Fruit fly (Drosophila melanogaster): ENCODE results near the gene CG46394.

CG46394 gene

DNA sequence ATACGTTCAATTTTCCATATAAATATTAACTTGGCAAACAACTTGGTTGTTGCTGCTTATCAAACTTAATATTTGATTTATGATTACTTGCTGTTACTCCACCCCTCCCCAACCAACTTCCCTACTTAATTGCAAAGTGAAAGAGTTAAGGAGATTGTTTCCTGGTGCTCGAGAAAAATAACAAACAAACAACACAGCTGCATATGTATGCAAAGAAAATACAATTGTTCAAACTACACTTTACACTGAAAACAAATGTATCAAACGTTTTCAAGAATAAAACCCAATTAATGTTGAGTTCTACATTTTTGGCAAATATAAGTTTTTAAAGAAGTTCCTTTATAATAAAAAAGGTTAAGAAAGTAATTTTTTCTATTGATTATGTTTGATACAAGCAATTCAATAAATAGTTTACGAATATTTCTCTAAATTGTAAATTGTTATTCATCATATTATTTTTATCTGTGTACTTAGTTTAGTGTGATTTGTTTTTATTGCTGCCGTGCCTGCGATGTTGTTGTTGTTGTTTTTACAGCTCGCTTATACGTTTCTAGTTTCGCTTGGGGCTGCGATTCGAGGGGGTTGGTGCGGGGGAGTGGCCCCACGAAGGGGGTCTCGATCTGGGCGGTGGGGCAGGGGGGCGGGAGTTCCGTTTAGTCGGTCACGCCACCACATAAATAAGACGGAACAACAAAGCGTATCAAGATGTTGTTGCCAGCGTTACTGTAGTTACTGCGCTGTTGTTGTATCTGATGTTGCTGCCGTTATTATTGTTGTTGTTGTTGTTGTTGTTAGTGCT lies 44.3 kb upstream of the CG46394 start:
- TF ChIP-seq ovo (GFP tag; optimal IDR thresholded peaks at IDR 0.05) (no peak), CG11617 (GFP tag; optimal IDR thresholded peaks at IDR 0.05) (peak; percentile 45), cnc (optimal IDR thresholded peaks at IDR 0.05) (no peak), bab1 (GFP tag; optimal IDR thresholded peaks at IDR 0.05) (no peak), pad (GFP tag; optimal IDR thresholded peaks at IDR 0.05) (no peak), cic (GFP tag; optimal IDR thresholded peaks at IDR 0.05) (no peak), kay (GFP tag; ENCODE audit: borderline replicate concordance) (no peak), CG7101 (tag; optimal IDR thresholded peaks at IDR 0.05) (peak; percentile 64), CG33017 (tag; optimal IDR thresholded peaks at IDR 0.05) (peak; percentile 77), toe (GFP tag; optimal IDR thresholded peaks at IDR 0.05) (no peak), tj (GFP tag; optimal IDR thresholded peaks at IDR 0.05) (no peak), Crg-1 (GFP tag; optimal IDR thresholded peaks at IDR 0.05) (no peak), Hr96 (GFP tag; optimal IDR thresholded peaks at IDR 0.05) (peak; percentile 0), Clk (GFP tag; optimal IDR thresholded peaks at IDR 0.05) (no peak), CG12768 (GFP tag; optimal IDR thresholded peaks at IDR 0.05) (peak; percentile 60), CG5204 (GFP tag; optimal IDR thresholded peaks at IDR 0.05) (peak; percentile 33), CG14711 (tag; optimal IDR thresholded peaks at IDR 0.05) (peak; percentile 71), CG1620 (GFP tag; optimal IDR thresholded peaks at IDR 0.05) (no peak), Mnt (GFP tag; optimal IDR thresholded peaks at IDR 0.05) (no peak), CG7045 (GFP tag; optimal IDR thresholded peaks at IDR 0.05) (peak; percentile 70)

DNA sequence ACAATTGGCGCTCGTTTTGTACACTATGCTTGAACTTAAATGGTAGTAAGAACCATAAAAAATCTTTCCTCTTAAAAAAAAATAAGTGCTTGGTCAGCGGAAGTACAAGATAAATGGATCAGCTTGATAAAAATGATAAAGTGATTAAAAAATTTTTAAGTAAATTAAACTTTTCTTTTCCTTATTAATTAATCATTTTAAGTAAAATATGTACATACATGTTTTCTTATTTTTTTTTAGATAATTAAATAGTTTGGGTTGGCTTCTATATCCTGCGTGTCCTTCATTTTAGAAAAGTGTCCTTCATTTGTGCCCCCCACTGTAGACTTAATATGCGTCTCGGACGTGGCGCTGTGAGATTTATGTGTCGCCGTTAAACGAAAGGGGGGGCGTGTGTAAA lies 43.5 kb upstream of the CG46394 start:
- no peak for TF ChIP-seq CG1620 (GFP tag; optimal IDR thresholded peaks at IDR 0.05)

DNA sequence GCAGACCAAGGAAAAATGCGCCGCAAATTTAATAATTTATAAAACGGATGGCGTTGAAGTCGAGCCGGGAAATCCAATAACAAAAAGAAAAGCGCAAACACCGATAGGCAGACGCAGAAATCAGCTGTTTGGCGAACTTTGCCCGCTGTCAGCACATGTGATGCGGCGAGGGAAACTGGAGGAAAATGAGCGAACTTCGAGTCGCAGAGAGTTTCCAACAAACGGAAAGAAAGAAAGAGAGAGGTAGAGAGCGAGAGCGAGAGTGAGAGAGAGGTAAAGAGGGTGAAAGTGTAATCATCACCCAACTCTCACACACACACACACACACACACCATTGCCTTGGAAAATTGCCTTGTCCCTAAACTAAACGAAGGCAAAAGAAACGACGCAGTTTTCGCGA lies 43.0 kb upstream of the CG46394 start:
- no peak for TF ChIP-seq Clk (GFP tag; optimal IDR thresholded peaks at IDR 0.05)
- no peak for TF ChIP-seq cnc (optimal IDR thresholded peaks at IDR 0.05)
- no peak for TF ChIP-seq CG7045 (GFP tag; optimal IDR thresholded peaks at IDR 0.05)
- peak; percentile 81 for TF ChIP-seq CG12768 (GFP tag; optimal IDR thresholded peaks at IDR 0.05)

DNA sequence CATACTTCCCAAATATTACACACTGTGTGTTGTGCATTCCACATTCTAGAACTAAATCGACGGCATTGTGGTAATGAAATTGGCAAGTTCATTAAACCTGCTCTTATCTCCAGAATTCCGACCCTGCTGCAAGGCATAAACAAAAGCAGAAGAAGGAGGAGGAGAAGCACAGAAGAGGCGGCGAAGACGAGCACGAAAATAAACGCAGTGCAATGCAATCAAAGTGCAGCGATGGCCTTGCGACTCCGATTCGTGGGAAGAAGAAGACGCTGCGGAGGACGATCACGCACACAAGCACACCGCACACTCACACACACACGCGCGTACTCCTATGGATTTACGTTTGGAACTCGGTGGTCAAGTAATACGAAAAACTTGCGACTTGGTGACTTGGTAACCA lies 39.3 kb upstream of the CG46394 start:
- peak; percentile 22 for TF ChIP-seq tj (GFP tag; optimal IDR thresholded peaks at IDR 0.05)
- no peak for TF ChIP-seq cnc (optimal IDR thresholded peaks at IDR 0.05)
- no peak for TF ChIP-seq Hr96 (GFP tag; optimal IDR thresholded peaks at IDR 0.05)
- TF ChIP-seq pad (GFP tag; optimal IDR thresholded peaks at IDR 0.05), result no peak
- no peak for TF ChIP-seq CG12768 (GFP tag; optimal IDR thresholded peaks at IDR 0.05)
- no peak for TF ChIP-seq bab1 (GFP tag; optimal IDR thresholded peaks at IDR 0.05)
- TF ChIP-seq Crg-1 (GFP tag; optimal IDR thresholded peaks at IDR 0.05), result no peak
- TF ChIP-seq CG33017 (tag; optimal IDR thresholded peaks at IDR 0.05), result no peak

DNA sequence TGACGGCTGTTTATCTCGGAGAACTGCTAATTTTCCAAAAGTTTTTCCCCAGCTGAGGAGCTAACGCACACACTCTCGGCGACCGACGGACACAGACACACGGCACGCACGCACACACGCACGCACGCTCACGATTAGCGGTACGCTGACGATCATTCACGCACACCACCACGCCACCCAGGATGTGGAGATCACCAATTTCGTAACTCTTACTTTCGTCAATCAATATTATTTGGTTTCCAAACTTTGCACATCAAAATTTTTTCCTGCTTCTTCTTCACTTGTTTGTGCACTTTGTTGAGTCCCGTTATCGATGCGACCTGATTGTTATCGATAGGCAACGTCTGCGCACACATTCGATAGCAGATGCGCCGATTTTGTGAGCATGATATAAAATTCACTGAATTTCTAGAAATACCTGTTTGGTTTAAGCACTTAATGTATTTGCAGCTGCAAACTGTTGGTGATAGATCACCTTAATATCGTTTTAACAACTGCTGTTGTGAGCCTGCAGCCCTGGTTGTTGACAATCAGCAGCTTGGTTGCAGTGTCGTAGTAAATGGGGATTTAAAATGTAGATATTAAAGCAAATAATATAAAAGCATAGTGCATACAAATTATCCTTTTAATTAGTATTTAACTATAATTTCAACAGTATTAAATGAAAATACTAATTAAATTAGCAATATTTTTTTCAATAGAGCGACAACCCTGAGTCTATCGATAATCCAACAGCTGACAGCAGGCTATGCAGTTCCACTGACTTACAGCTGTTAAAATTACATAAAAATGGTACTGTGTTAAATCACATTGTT lies 38.0 kb upstream of the CG46394 start, which contains the start of the genes CG7394 and Mob2:
Gene CG7394, plus strand, starts transcription at position 51 of the 815 bp plus-strand sequence.
Gene Mob2, minus strand, starts transcription at position 288 of the 815 bp plus-strand sequence.
- TF ChIP-seq CG33017 (tag; optimal IDR thresholded peaks at IDR 0.05) (peak; percentile 91), toe (GFP tag; optimal IDR thresholded peaks at IDR 0.05) (peak; percentile 88), Hr96 (GFP tag; optimal IDR thresholded peaks at IDR 0.05) (peak; percentile 78), Crg-1 (GFP tag; optimal IDR thresholded peaks at IDR 0.05) (peak; percentile 84), CG7101 (tag; optimal IDR thresholded peaks at IDR 0.05) (peak; percentile 94), CG1620 (GFP tag; optimal IDR thresholded peaks at IDR 0.05) (peak; percentile 82), CG11617 (GFP tag; optimal IDR thresholded peaks at IDR 0.05) (peak; percentile 94), CG7045 (GFP tag; optimal IDR thresholded peaks at IDR 0.05) (peak; percentile 95), CG14711 (tag; optimal IDR thresholded peaks at IDR 0.05) (peak; percentile 99), tj (GFP tag; optimal IDR thresholded peaks at IDR 0.05) (peak; percentile 76), ovo (GFP tag; optimal IDR thresholded peaks at IDR 0.05) (peak; percentile 83), CG12768 (GFP tag; optimal IDR thresholded peaks at IDR 0.05) (peak; percentile 87), Mnt (GFP tag; optimal IDR thresholded peaks at IDR 0.05) (peak; percentile 80), cnc (optimal IDR thresholded peaks at IDR 0.05) (no peak), CG5204 (GFP tag; optimal IDR thresholded peaks at IDR 0.05) (peak; percentile 92), cic (GFP tag; optimal IDR thresholded peaks at IDR 0.05) (peak; percentile 53), Clk (GFP tag; optimal IDR thresholded peaks at IDR 0.05) (peak; percentile 86), kay (GFP tag; ENCODE audit: borderline replicate concordance) (peak; percentile 96), pad (GFP tag; optimal IDR thresholded peaks at IDR 0.05) (peak; percentile 72), bab1 (GFP tag; optimal IDR thresholded peaks at IDR 0.05) (peak; percentile 97)

DNA sequence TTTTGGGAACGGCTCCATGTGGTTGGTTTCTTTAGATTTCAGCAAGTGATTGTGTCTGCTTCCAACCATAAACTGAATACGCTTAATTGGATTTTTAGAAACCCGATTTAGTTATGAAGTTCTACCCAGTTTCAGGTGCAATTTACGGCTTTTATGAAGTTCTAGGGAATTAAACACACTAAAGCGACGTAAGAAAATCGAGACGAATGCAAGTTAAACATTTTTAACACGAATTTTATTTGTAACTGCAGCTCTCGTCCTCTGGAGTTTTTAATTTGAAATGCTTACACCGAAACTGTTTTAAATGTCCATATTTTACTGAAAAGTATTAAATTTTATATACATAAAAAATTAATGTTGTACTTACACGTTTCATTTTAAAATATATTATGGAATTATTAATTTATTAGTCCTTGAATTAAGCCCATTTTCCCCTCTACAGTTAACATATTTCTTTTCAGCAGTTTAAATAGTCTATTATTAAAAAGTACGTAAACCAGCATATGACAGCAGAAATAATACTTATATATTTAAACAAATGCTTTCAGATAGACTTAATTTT lies 36.1 kb upstream of the CG46394 start, which contains the start of the genes CG46412 and CG33267:
Gene CG46412, minus strand, starts transcription at position 101 of the 562 bp plus-strand sequence.
Gene CG33267, plus strand, starts transcription at position 512 of the 562 bp plus-strand sequence.
- TF ChIP-seq cic (GFP tag; optimal IDR thresholded peaks at IDR 0.05) (no peak), ovo (GFP tag; optimal IDR thresholded peaks at IDR 0.05) (no peak), CG1620 (GFP tag; optimal IDR thresholded peaks at IDR 0.05) (no peak), CG7045 (GFP tag; optimal IDR thresholded peaks at IDR 0.05) (no peak), Hr96 (GFP tag; optimal IDR thresholded peaks at IDR 0.05) (no peak), kay (GFP tag; ENCODE audit: borderline replicate concordance) (no peak), Clk (GFP tag; optimal IDR thresholded peaks at IDR 0.05) (no peak), Crg-1 (GFP tag; optimal IDR thresholded peaks at IDR 0.05) (no peak), CG7101 (tag; optimal IDR thresholded peaks at IDR 0.05) (no peak), toe (GFP tag; optimal IDR thresholded peaks at IDR 0.05) (no peak), CG5204 (GFP tag; optimal IDR thresholded peaks at IDR 0.05) (no peak), CG33017 (tag; optimal IDR thresholded peaks at IDR 0.05) (no peak), CG12768 (GFP tag; optimal IDR thresholded peaks at IDR 0.05) (no peak), bab1 (GFP tag; optimal IDR thresholded peaks at IDR 0.05) (no peak), tj (GFP tag; optimal IDR thresholded peaks at IDR 0.05) (no peak), pad (GFP tag; optimal IDR thresholded peaks at IDR 0.05) (no peak)

Data from whole organism, adult.